Worm (Caenorhabditis elegans): ENCODE results near the gene madd-2.

- TF ChIP-seq ama-1 (optimal IDR thresholded peaks at IDR 0.05) = no peak
- TF ChIP-seq flt-1 (GFP tag; IDR thresholded peaks at IDR 0.05) = no peak
- no peak for TF ChIP-seq scrt-1 (GFP tag; IDR thresholded peaks at IDR 0.05)
- TF ChIP-seq tbx-11 (GFP tag; IDR thresholded peaks at IDR 0.05) = no peak
- no peak for TF ChIP-seq sea-1 (GFP tag; conservative IDR thresholded peaks at IDR 0.05)
- no peak for TF ChIP-seq F13C5.2 (tag; optimal IDR thresholded peaks at IDR 0.05)
- TF ChIP-seq hmg-4 (GFP tag; optimal IDR thresholded peaks at IDR 0.05) = no peak
- no peak for TF ChIP-seq ets-7 (tag; optimal IDR thresholded peaks at IDR 0.05)
- TF ChIP-seq tbx-37 (GFP tag; conservative IDR thresholded peaks at IDR 0.05) = no peak
- TF ChIP-seq tra-4 (tag; optimal IDR thresholded peaks at IDR 0.05) = no peak
- TF ChIP-seq hnd-1 (tag; optimal IDR thresholded peaks at IDR 0.05) = no peak
- TF ChIP-seq aly-1 (tag; optimal IDR thresholded peaks at IDR 0.05) = no peak
- TF ChIP-seq hmbx-1 (tag; optimal IDR thresholded peaks at IDR 0.05) = no peak
- no peak for TF ChIP-seq ceh-36 (tag; optimal IDR thresholded peaks at IDR 0.05)
These were observed 9.0 kb downstream of the madd-2 start for ce11 chrV:1226239-1226638.

Data from whole organism, early embryonic.